Fruit fly (Drosophila melanogaster) whole organism, embryonic: ENCODE measurements around the gene CG8892.
A peak's percentile ranks its signal among the peaks of the same experiment; 100 is the strongest.

Experiments
- BEAF-32 ChIP-seq: fragments of 200-800 bp; sonication (Bioruptor generic); optimal IDR thresholded peaks from 3 replicates; lab custom pipeline; 2017; ENCODE audit warnings: missing biosample characterization, missing genetic modification characterization, mild to moderate bottlenecking, moderate library complexity, missing genetic modification reagents
- CG10274 ChIP-seq: fragments of 200-800 bp; sonication (Bioruptor generic); optimal IDR thresholded peaks from 3 replicates; lab custom pipeline; 2017; ENCODE audit warnings: missing biosample characterization, mild to moderate bottlenecking, missing genetic modification characterization
- CG10321 ChIP-seq: fragments of 200-800 bp; sonication (Bioruptor generic); IDR thresholded peaks from 2 replicates; pipeline ENCODE4 v1.3.6; 2022; ENCODE audit warnings: missing biosample characterization, missing genetic modification characterization
- CG12155 ChIP-seq: fragments of 200-800 bp; sonication (Bioruptor generic); optimal IDR thresholded peaks from 3 replicates; lab custom pipeline; 2016; ENCODE audit warnings: missing biosample characterization, missing genetic modification characterization
- CG1529 ChIP-seq: fragments of 200-800 bp; sonication (Bioruptor generic); optimal IDR thresholded peaks from 3 replicates; lab custom pipeline; 2018; ENCODE audit warnings: missing biosample characterization, missing genetic modification characterization
- CG15601 ChIP-seq: fragments of 200-800 bp; sonication (Bioruptor generic); optimal IDR thresholded peaks from 3 replicates; lab custom pipeline; 2019; ENCODE audit warnings: missing biosample characterization, mild to moderate bottlenecking, missing genetic modification characterization, moderate library complexity
- CG1603 ChIP-seq: fragments of 200-800 bp; sonication (Bioruptor generic); optimal IDR thresholded peaks from 2 replicates; lab custom pipeline; 2019; ENCODE audit warnings: missing biosample characterization, mild to moderate bottlenecking, missing genetic modification characterization, moderate library complexity
- CG1647 ChIP-seq: fragments of 200-800 bp; sonication (Bioruptor generic); optimal IDR thresholded peaks from 3 replicates; lab custom pipeline; 2016; ENCODE audit warnings: missing biosample characterization, missing genetic modification characterization
- CG16779 ChIP-seq: fragments of 200-800 bp; sonication (Bioruptor generic); IDR thresholded peaks from 2 replicates; pipeline ENCODE4 v1.3.6; 2022; ENCODE audit warnings: missing biosample characterization, missing genetic modification characterization
- CG17361 ChIP-seq: fragments of 200-800 bp; sonication (Bioruptor generic); IDR thresholded peaks from 3 replicates; pipeline ENCODE4 v1.3.6; 2022; ENCODE audit warnings: missing biosample characterization, missing genetic modification characterization
- CG1832 ChIP-seq: fragments of 200-800 bp; sonication (Bioruptor generic); optimal IDR thresholded peaks from 2 replicates; lab custom pipeline; 2017; ENCODE audit warnings: missing biosample characterization, mild to moderate bottlenecking, missing genetic modification characterization, inconsistent platforms
- CG18599 ChIP-seq: fragments of 200-800 bp; sonication (Bioruptor generic); optimal IDR thresholded peaks from 3 replicates; lab custom pipeline; 2017; ENCODE audit warnings: missing biosample characterization, missing genetic modification characterization, mild to moderate bottlenecking, moderate library complexity, missing genetic modification reagents
- CG18764 ChIP-seq: fragments of 200-800 bp; sonication (Bioruptor generic); optimal IDR thresholded peaks from 3 replicates; lab custom pipeline; 2016; ENCODE audit warnings: missing biosample characterization, missing genetic modification characterization
- CG2116 ChIP-seq: fragments of 200-800 bp; sonication (Bioruptor generic); optimal IDR thresholded peaks from 3 replicates; lab custom pipeline; 2018; ENCODE audit warnings: missing biosample characterization, mild to moderate bottlenecking, missing genetic modification characterization
- CG2120 ChIP-seq: fragments of 200-800 bp; sonication (Bioruptor generic); optimal IDR thresholded peaks from 3 replicates; lab custom pipeline; 2016; ENCODE audit warnings: missing biosample characterization, missing genetic modification characterization
- CG2889 ChIP-seq: fragments of 200-800 bp; sonication (Bioruptor generic); IDR thresholded peaks from 3 replicates; pipeline ENCODE4 v1.3.6; 2022; ENCODE audit warnings: missing biosample characterization, missing genetic modification characterization
- CG30020 ChIP-seq: fragments of 200-800 bp; optimal IDR thresholded peaks from 2 replicates; lab custom pipeline; 2019; ENCODE audit warnings: missing biosample characterization, mild to moderate bottlenecking, missing genetic modification characterization, moderate library complexity
- CG31365 ChIP-seq: fragments of 200-800 bp; sonication (Bioruptor generic); optimal IDR thresholded peaks from 2 replicates; lab custom pipeline; 2018; ENCODE audit warnings: missing biosample characterization, mild to moderate bottlenecking, missing genetic modification characterization
- CG34224 ChIP-seq: fragments of 200-800 bp; sonication (Bioruptor generic); IDR thresholded peaks from 3 replicates; pipeline ENCODE4 v1.3.6; 2022; ENCODE audit warnings: missing biosample characterization, missing genetic modification characterization; ENCODE audit not compliant: partially characterized antibody
- CG4707 ChIP-seq: fragments of 200-800 bp; sonication (Bioruptor generic); optimal IDR thresholded peaks from 2 replicates; lab custom pipeline; 2018; ENCODE audit warnings: missing biosample characterization, mild to moderate bottlenecking, missing genetic modification characterization, moderate library complexity
- CG4854 ChIP-seq: fragments of 200-800 bp; sonication (Bioruptor generic); optimal IDR thresholded peaks from 2 replicates; lab custom pipeline; 2016; ENCODE audit warnings: missing biosample characterization, missing genetic modification characterization, inconsistent platforms
- CG7372 ChIP-seq: fragments of 200-800 bp; sonication (Bioruptor generic); IDR thresholded peaks from 2 replicates; pipeline ENCODE4 v1.3.6; 2022; ENCODE audit warnings: missing biosample characterization, missing genetic modification characterization
- CG8924 ChIP-seq: fragments of 200-800 bp; optimal IDR thresholded peaks from 3 replicates; lab custom pipeline; 2019; ENCODE audit warnings: missing biosample characterization, mild to moderate bottlenecking, missing genetic modification characterization, moderate library complexity
- Chrac-16 ChIP-seq: fragments of 200-800 bp; sonication (Bioruptor generic); optimal IDR thresholded peaks from 3 replicates; lab custom pipeline; 2016; ENCODE audit warnings: missing biosample characterization, missing genetic modification characterization
- HLHmδ ChIP-seq: fragments of 200-800 bp; sonication (Bioruptor generic); optimal IDR thresholded peaks from 2 replicates; lab custom pipeline; 2018; ENCODE audit warnings: missing biosample characterization, mild to moderate bottlenecking, missing genetic modification characterization, moderate library complexity
- HmgZ ChIP-seq: fragments of 200-800 bp; sonication (Bioruptor generic); optimal IDR thresholded peaks from 2 replicates; lab custom pipeline; 2018; ENCODE audit warnings: missing biosample characterization, mild to moderate bottlenecking, missing genetic modification characterization
- PHDP ChIP-seq: fragments of 200-800 bp; sonication (Bioruptor generic); optimal IDR thresholded peaks from 3 replicates; lab custom pipeline; 2018; ENCODE audit warnings: missing biosample characterization, mild to moderate bottlenecking, missing genetic modification characterization, moderate library complexity
- Poxn ChIP-seq: fragments of 200-800 bp; sonication (Bioruptor generic); IDR thresholded peaks from 2 replicates; pipeline ENCODE4 v1.3.6; 2022; ENCODE audit warnings: missing biosample characterization, missing genetic modification characterization
- Sry-δ ChIP-seq: fragments of 200-800 bp; sonication (Bioruptor generic); optimal IDR thresholded peaks from 2 replicates; lab custom pipeline; 2016; ENCODE audit warnings: missing biosample characterization, missing genetic modification characterization
- Xbp1 ChIP-seq: fragments of 200-800 bp; sonication (Bioruptor generic); optimal IDR thresholded peaks from 3 replicates; lab custom pipeline; 2016; ENCODE audit warnings: missing biosample characterization, mild to moderate bottlenecking, missing genetic modification characterization
- al ChIP-seq: fragments of 200-800 bp; sonication (Bioruptor generic); IDR thresholded peaks from 2 replicates; pipeline ENCODE4 v1.3.6; 2022; ENCODE audit warnings: missing biosample characterization, missing genetic modification characterization
- amos ChIP-seq: fragments of 200-800 bp; sonication (Bioruptor generic); IDR thresholded peaks from 2 replicates; pipeline ENCODE4 v1.3.6; 2022; ENCODE audit warnings: missing biosample characterization, missing genetic modification characterization; ENCODE audit not compliant: partially characterized antibody
- ap ChIP-seq: fragments of 200-800 bp; sonication (Bioruptor generic); IDR thresholded peaks from 2 replicates; pipeline ENCODE4 v1.3.6; 2022; ENCODE audit warnings: missing biosample characterization, missing genetic modification characterization
- bcd ChIP-seq: fragments of 200-800 bp; sonication (Bioruptor generic); optimal IDR thresholded peaks from 2 replicates; lab custom pipeline; 2017; ENCODE audit warnings: missing biosample characterization, mild to moderate bottlenecking, missing genetic modification characterization
- chn ChIP-seq: fragments of 200-800 bp; sonication (Bioruptor generic); optimal IDR thresholded peaks from 2 replicates; lab custom pipeline; 2016; ENCODE audit warnings: missing biosample characterization, missing genetic modification characterization
- dm ChIP-seq: fragments of 200-800 bp; sonication (Bioruptor generic); optimal IDR thresholded peaks from 3 replicates; lab custom pipeline; 2016; ENCODE audit warnings: missing biosample characterization, missing genetic modification characterization
- gcm2 ChIP-seq: fragments of 200-800 bp; sonication (Bioruptor generic); optimal IDR thresholded peaks from 2 replicates; lab custom pipeline; 2016; ENCODE audit warnings: missing biosample characterization, missing genetic modification characterization
- gfzf ChIP-seq: fragments of 200-800 bp; sonication (Bioruptor generic); optimal IDR thresholded peaks from 2 replicates; lab custom pipeline; 2016; ENCODE audit warnings: missing biosample characterization, mild to moderate bottlenecking, missing genetic modification characterization, moderate library complexity
- jigr1 ChIP-seq: fragments of 200-800 bp; sonication (Bioruptor generic); IDR thresholded peaks from 3 replicates; pipeline ENCODE4 v1.3.6; 2022; ENCODE audit warnings: missing biosample characterization, missing genetic modification characterization
- ken ChIP-seq: fragments of 200-800 bp; sonication (Bioruptor generic); IDR thresholded peaks from 3 replicates; pipeline ENCODE4 v1.3.6; 2022; ENCODE audit warnings: missing biosample characterization, missing genetic modification characterization
- mirr ChIP-seq: fragments of 200-800 bp; sonication (Bioruptor generic); optimal IDR thresholded peaks from 3 replicates; lab custom pipeline; 2018; ENCODE audit warnings: missing biosample characterization, mild to moderate bottlenecking, missing genetic modification characterization
- nmo ChIP-seq: fragments of 200-800 bp; sonication (Bioruptor generic); optimal IDR thresholded peaks from 2 replicates; lab custom pipeline; 2018; ENCODE audit warnings: missing biosample characterization, mild to moderate bottlenecking, missing genetic modification characterization, moderate library complexity
- pzg ChIP-seq: fragments of 200-800 bp; sonication (Bioruptor generic); optimal IDR thresholded peaks from 3 replicates; lab custom pipeline; 2018; ENCODE audit warnings: missing biosample characterization, mild to moderate bottlenecking, missing genetic modification characterization, moderate library complexity
- schlank ChIP-seq: fragments of 200-800 bp; sonication (Bioruptor generic); optimal IDR thresholded peaks from 2 replicates; lab custom pipeline; 2018; ENCODE audit warnings: missing biosample characterization, mild to moderate bottlenecking, missing genetic modification characterization
- sens ChIP-seq: fragments of 200-800 bp; sonication (Bioruptor generic); peaks from one replicate; lab custom pipeline; 2016; ENCODE audit warnings: missing biosample characterization, missing genetic modification characterization
- sim ChIP-seq: fragments of 200-800 bp; sonication (Bioruptor generic); IDR thresholded peaks from 2 replicates; pipeline ENCODE4 v1.3.6; 2022; ENCODE audit warnings: missing biosample characterization, missing genetic modification characterization
- sima ChIP-seq: fragments of 200-800 bp; sonication (Bioruptor generic); optimal IDR thresholded peaks from 2 replicates; lab custom pipeline; 2016; ENCODE audit warnings: missing biosample characterization, missing genetic modification characterization
- twi ChIP-seq: fragments of 200-800 bp; optimal IDR thresholded peaks from 2 replicates; lab custom pipeline; 2019; ENCODE audit warnings: missing biosample characterization, mild to moderate bottlenecking, missing genetic modification characterization, moderate library complexity
- usp ChIP-seq: fragments of >200 bp; optimal IDR thresholded peaks from 2 replicates; lab custom pipeline; 2017; ENCODE audit warnings: missing biosample characterization, missing genetic modification characterization
- zfh1 ChIP-seq: fragments of 200-800 bp; sonication (Bioruptor generic); IDR thresholded peaks from 3 replicates; pipeline ENCODE4 v1.3.6; 2022; ENCODE audit warnings: missing biosample characterization, missing genetic modification characterization

The CG8892 gene

dm6 chr2L:4999389-5000032 is 18.1 kb upstream of the CG8892 start (continued):
- no peak for TF ChIP-seq CG1832 (GFP tag; lab: Kevin White, UChicago)
- peak; percentile 75 for TF ChIP-seq CG1603 (tag; lab: Kevin White, UChicago)
- no peak for TF ChIP-seq gfzf (GFP tag; lab: Kevin White, UChicago)
- TF ChIP-seq sim (GFP tag; lab: Robert Waterston, UW), result 0 out of 2 replicates have a peak, but pooled peaks have one; percentile 41
- peak; percentile 74 for TF ChIP-seq bcd (GFP tag; lab: Kevin White, UChicago)
- TF ChIP-seq pzg (GFP tag; lab: Kevin White, UChicago), result no peak
- 0 out of 2 replicates have a peak, but pooled peaks have one; percentile 63 for TF ChIP-seq CG16779
- no peak for TF ChIP-seq gcm2 (GFP tag; lab: Kevin White, UChicago)
- peak; percentile 38 for TF ChIP-seq HmgZ (tag; lab: Kevin White, UChicago)
- TF ChIP-seq CG8924, result peak; percentile 42
- TF ChIP-seq sens (GFP tag; lab: Kevin White, UChicago), result peak; percentile 95
- no peak for TF ChIP-seq HLHmδ
- peak; percentile 40 for TF ChIP-seq sima
- TF ChIP-seq mirr (GFP tag; lab: Kevin White, UChicago), result peak; percentile 11
- TF ChIP-seq CG2116 (GFP tag; lab: Kevin White, UChicago), result no peak
- TF ChIP-seq twi, result no peak
- peak; percentile 70 for TF ChIP-seq CG12155
- peak; percentile 77; the same call in 2 of the 3 replicates for TF ChIP-seq CG2889 (GFP tag; lab: Robert Waterston, UW)
- TF ChIP-seq PHDP (tag; lab: Kevin White, UChicago), result peak; percentile 55
- TF ChIP-seq CG30020 (tag; lab: Kevin White, UChicago), result no peak
- no peak for TF ChIP-seq dm (GFP tag; lab: Kevin White, UChicago)
- peak; percentile 28 for TF ChIP-seq CG10274 (GFP tag; lab: Kevin White, UChicago)
- peak; percentile 79 for TF ChIP-seq zfh1
- TF ChIP-seq amos, result no peak
- no peak for TF ChIP-seq CG1529
- no peak for TF ChIP-seq CG10321 (GFP tag; lab: Robert Waterston, UW)
- peak; percentile 63 for TF ChIP-seq CG7372 (GFP tag; lab: Robert Waterston, UW)
- peak; percentile 43 for TF ChIP-seq CG15601 (tag; lab: Kevin White, UChicago)
- TF ChIP-seq chn (GFP tag; lab: Kevin White, UChicago), result peak; percentile 49
- TF ChIP-seq usp (GFP tag; lab: Kevin White, UChicago), result no peak
- TF ChIP-seq Chrac-16 (GFP tag; lab: Kevin White, UChicago), result peak; percentile 74
- peak; percentile 25; the same call in 1 of the 2 replicates for TF ChIP-seq al (GFP tag; lab: Robert Waterston, UW)
- peak; percentile 62 for TF ChIP-seq nmo (GFP tag; lab: Kevin White, UChicago)
- no peak for TF ChIP-seq CG31365 (tag; lab: Kevin White, UChicago)
- TF ChIP-seq CG17361 (GFP tag; lab: Robert Waterston, UW), result peak; percentile 15; the same call in 1 of the 3 replicates
- peak; percentile 42 for TF ChIP-seq CG18764 (GFP tag; lab: Kevin White, UChicago)
- peak; percentile 75 for TF ChIP-seq Xbp1 (GFP tag; lab: Kevin White, UChicago)
- peak; percentile 70 for TF ChIP-seq ken (GFP tag; lab: Robert Waterston, UW)
- no peak for TF ChIP-seq jigr1
- TF ChIP-seq CG4854 (GFP tag; lab: Kevin White, UChicago), result no peak
- peak; percentile 56 for TF ChIP-seq CG4707 (GFP tag; lab: Kevin White, UChicago)
- TF ChIP-seq BEAF-32 (GFP tag; lab: Kevin White, UChicago), result no peak
- TF ChIP-seq Poxn, result no peak
- TF ChIP-seq Sry-δ (GFP tag; lab: Kevin White, UChicago), result peak; percentile 10
- TF ChIP-seq CG2120, result peak; percentile 77
- TF ChIP-seq ap (GFP tag; lab: Robert Waterston, UW), result peak; percentile 49; the same call in 1 of the 2 replicates
- peak; percentile 78 for TF ChIP-seq CG18599 (GFP tag; lab: Kevin White, UChicago)
- TF ChIP-seq CG1647 (GFP tag; lab: Kevin White, UChicago), result peak; percentile 36
- TF ChIP-seq schlank (tag; lab: Kevin White, UChicago), result peak; percentile 52
- no peak for TF ChIP-seq CG34224
